Worm (Caenorhabditis elegans) whole organism, L4/young adult: ENCODE data around the gene Y71H2AM.14.
"Not testable (repeated sequence)": the region's sequence is repeated elsewhere in the genome, so short reads cannot be mapped to it uniquely, and the experiment has no call there.

ENCODE experiments used
- dao-5 ChIP-seq: sonication (generic microtip); optimal IDR thresholded peaks from 2 replicates; lab custom pipeline; 2016; ENCODE audit warnings: missing genotype, missing genetic modification characterization, moderate library complexity, missing compliant biosample characterization
- him-1 ChIP-seq: sonication (generic microtip); optimal IDR thresholded peaks from 2 replicates; lab custom pipeline; 2016; ENCODE audit warnings: missing genotype, missing genetic modification reagents, missing genetic modification characterization, missing compliant biosample characterization

- not testable (repeated sequence) for TF ChIP-seq him-1, dao-5 (tag; lab: Kevin White, UChicago)
Observed at ce11 chrIII:2699363-2699762, 47.1 kb downstream of the Y71H2AM.14 start, which contains the start of gene cox-6B.
